Fruit fly (Drosophila melanogaster): Measurements from ENCODE around the gene dyl.

dyl gene

DNA sequence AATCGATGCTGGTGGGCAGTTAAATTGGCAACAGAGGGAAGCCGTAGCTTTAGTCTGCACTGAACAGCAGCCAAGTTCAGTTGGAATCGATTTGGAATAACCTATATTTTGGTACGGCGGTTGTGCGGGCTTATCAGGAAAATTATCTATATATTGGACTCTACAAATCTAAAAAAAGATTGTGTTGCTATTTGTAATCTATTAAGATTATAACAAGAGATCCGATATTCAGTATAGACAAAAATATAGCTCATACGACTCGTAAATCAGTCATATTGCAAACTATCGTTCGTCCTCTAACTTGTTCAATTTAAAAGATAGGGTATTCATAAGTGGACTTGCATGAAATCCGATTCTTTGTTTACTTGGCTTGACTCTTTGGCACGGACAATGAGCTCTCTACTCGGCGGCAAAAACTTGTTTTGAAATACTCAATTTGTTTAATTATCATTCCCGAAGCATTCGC is 18.9 kb downstream of the dyl start, which contains the start of gene Hexo1 (continued):
- TF ChIP-seq Eip75B (GFP tag; optimal IDR thresholded peaks at IDR 0.05) (no peak), CG16779 (tag; optimal IDR thresholded peaks at IDR 0.05) (no peak), Eip93F (GFP tag; optimal IDR thresholded peaks at IDR 0.05) (no peak), CG10669 (GFP tag; optimal IDR thresholded peaks at IDR 0.05) (no peak), CG6792 (GFP tag; optimal IDR thresholded peaks at IDR 0.05) (peak; percentile 71), esn (GFP tag; optimal IDR thresholded peaks at IDR 0.05) (peak; percentile 77), CG3032 (tag; optimal IDR thresholded peaks at IDR 0.05) (peak; percentile 60), Sox15 (GFP tag; optimal IDR thresholded peaks at IDR 0.05) (peak; percentile 18), topi (GFP tag; optimal IDR thresholded peaks at IDR 0.05) (peak; percentile 76), CG11294 (GFP tag; IDR thresholded peaks at IDR 0.05) (no peak), Smox (GFP tag; optimal IDR thresholded peaks at IDR 0.05) (no peak), OdsH (GFP tag; optimal IDR thresholded peaks at IDR 0.05) (no peak), CG6854 (GFP tag; optimal IDR thresholded peaks at IDR 0.05) (peak; percentile 57), CG1621 (tag; optimal IDR thresholded peaks at IDR 0.05) (peak; percentile 46), Sox102F (GFP tag; optimal IDR thresholded peaks at IDR 0.05) (no peak), Gug (GFP tag; IDR thresholded peaks at IDR 0.05) (no peak; the same call in 1 of the 2 replicates), Lpt (GFP tag; optimal IDR thresholded peaks at IDR 0.05) (peak; percentile 10), CG6808 (GFP tag; optimal IDR thresholded peaks at IDR 0.05) (peak; percentile 72), Sox14 (GFP tag; optimal IDR thresholded peaks at IDR 0.05) (peak; percentile 87), CG34406 (GFP tag; optimal IDR thresholded peaks at IDR 0.05) (peak; percentile 63), CG8119 (GFP tag; IDR thresholded peaks at IDR 0.05) (peak; percentile 35; the same call in 1 of the 3 replicates), CG3919 (GFP tag; optimal IDR thresholded peaks at IDR 0.05) (peak; percentile 70), salr (GFP tag; optimal IDR thresholded peaks at IDR 0.05) (no peak), Ets96B (tag; optimal IDR thresholded peaks at IDR 0.05) (peak; percentile 57), CG31627 (GFP tag; optimal IDR thresholded peaks at IDR 0.05) (peak; percentile 64), eg (GFP tag; IDR thresholded peaks at IDR 0.05) (0 out of 3 replicates have a peak, but pooled peaks have one; percentile 14), CG9139 (GFP tag; optimal IDR thresholded peaks at IDR 0.05) (no peak), cyc (GFP tag; optimal IDR thresholded peaks at IDR 0.05) (peak; percentile 47)

DNA sequence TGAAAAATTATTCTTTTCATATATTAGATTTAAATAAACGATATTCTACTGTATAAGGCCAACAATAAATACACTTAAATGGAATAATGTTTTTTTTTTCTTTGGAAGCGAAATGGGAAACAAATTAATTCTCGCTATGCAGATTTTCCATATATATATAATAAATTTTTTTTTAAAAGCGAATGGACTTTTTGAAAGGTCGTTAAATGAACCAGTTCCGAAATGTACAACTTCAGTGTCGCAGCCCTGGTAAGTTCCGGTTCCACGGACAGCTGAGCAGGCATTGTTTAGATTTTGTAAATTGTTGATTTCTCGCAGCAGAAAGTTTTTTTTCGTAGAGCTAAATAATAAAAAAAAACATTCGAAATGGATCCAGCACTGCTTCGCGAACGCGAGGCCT is 20.7 kb downstream of the dyl start, which contains the start of gene TfIIEbeta:
TfIIEbeta (plus strand) TSS at position 255 of the 400 bp plus-strand sequence.
- peak; percentile 38 for TF ChIP-seq fkh (GFP tag; optimal IDR thresholded peaks at IDR 0.05)
- no peak for TF ChIP-seq net (GFP tag; optimal IDR thresholded peaks at IDR 0.05)
- TF ChIP-seq dac (GFP tag; optimal IDR thresholded peaks at IDR 0.05): no peak
- TF ChIP-seq Eip93F (GFP tag; optimal IDR thresholded peaks at IDR 0.05): no peak
- peak; percentile 18 for TF ChIP-seq esn (GFP tag; optimal IDR thresholded peaks at IDR 0.05)
- TF ChIP-seq Gug (GFP tag; IDR thresholded peaks at IDR 0.05): no peak
- no peak for TF ChIP-seq Sox15 (GFP tag; optimal IDR thresholded peaks at IDR 0.05)
- peak; percentile 72 for TF ChIP-seq svp (GFP tag)
- TF ChIP-seq Lpt (GFP tag; optimal IDR thresholded peaks at IDR 0.05): no peak
- peak; percentile 53; the same call in 1 of the 2 replicates for TF ChIP-seq CG15336 (GFP tag; IDR thresholded peaks at IDR 0.05)
- no peak for TF ChIP-seq CG9139 (GFP tag; optimal IDR thresholded peaks at IDR 0.05)
- TF ChIP-seq Hr38 (GFP tag; optimal IDR thresholded peaks at IDR 0.05): no peak
- no peak for TF ChIP-seq Sox102F (GFP tag; optimal IDR thresholded peaks at IDR 0.05)
- no peak for TF ChIP-seq CG4318 (GFP tag; optimal IDR thresholded peaks at IDR 0.05)
- TF ChIP-seq CG10669 (GFP tag; optimal IDR thresholded peaks at IDR 0.05): no peak
- TF ChIP-seq CG6854 (GFP tag; optimal IDR thresholded peaks at IDR 0.05): peak; percentile 17
- TF ChIP-seq ss (GFP tag; optimal IDR thresholded peaks at IDR 0.05): no peak
- TF ChIP-seq CG6792 (GFP tag; optimal IDR thresholded peaks at IDR 0.05): no peak
- no peak for TF ChIP-seq CG11762 (GFP tag; optimal IDR thresholded peaks at IDR 0.05; ENCODE audit: insufficient read depth)
- no peak for TF ChIP-seq OdsH (GFP tag; optimal IDR thresholded peaks at IDR 0.05)
- TF ChIP-seq cyc (GFP tag; optimal IDR thresholded peaks at IDR 0.05): no peak
- no peak for TF ChIP-seq Smox (GFP tag; optimal IDR thresholded peaks at IDR 0.05)
- TF ChIP-seq fd85E (GFP tag; optimal IDR thresholded peaks at IDR 0.05): no peak
- TF ChIP-seq CG6163 (GFP tag; IDR thresholded peaks at IDR 0.05): 0 out of 3 replicates have a peak, but pooled peaks have one; percentile 33
- no peak for TF ChIP-seq CG8319 (GFP tag; optimal IDR thresholded peaks at IDR 0.05)
- TF ChIP-seq CG6276 (GFP tag; optimal IDR thresholded peaks at IDR 0.05): no peak
- no peak for TF ChIP-seq Ets96B (tag; optimal IDR thresholded peaks at IDR 0.05)
- no peak for TF ChIP-seq Met (GFP tag; optimal IDR thresholded peaks at IDR 0.05)
- TF ChIP-seq Sox14 (GFP tag; optimal IDR thresholded peaks at IDR 0.05): peak; percentile 37
- peak; percentile 46; the same call in 1 of the 3 replicates for TF ChIP-seq CG8119 (GFP tag; IDR thresholded peaks at IDR 0.05)
- TF ChIP-seq dsx (GFP tag; optimal IDR thresholded peaks at IDR 0.05; ENCODE audit: poor library complexity, severe bottlenecking): peak; percentile 45
- no peak for TF ChIP-seq CG11294 (GFP tag; IDR thresholded peaks at IDR 0.05)
- peak; percentile 10 for TF ChIP-seq CG3032 (tag; optimal IDR thresholded peaks at IDR 0.05)
- no peak for TF ChIP-seq Hr39 (GFP tag; optimal IDR thresholded peaks at IDR 0.05)
- no peak for TF ChIP-seq pdm3 (GFP tag; optimal IDR thresholded peaks at IDR 0.05)
- TF ChIP-seq acj6 (GFP tag; optimal IDR thresholded peaks at IDR 0.05): no peak
- peak; percentile 64; the same call in 2 of the 3 replicates for TF ChIP-seq eg (GFP tag; IDR thresholded peaks at IDR 0.05)
- peak; percentile 80 for TF ChIP-seq Eip78C (GFP tag)

Measured in whole organism, prepupa.